Worm (Caenorhabditis elegans): ENCODE data around the gene alh-10.

alh-10 gene

DNA sequence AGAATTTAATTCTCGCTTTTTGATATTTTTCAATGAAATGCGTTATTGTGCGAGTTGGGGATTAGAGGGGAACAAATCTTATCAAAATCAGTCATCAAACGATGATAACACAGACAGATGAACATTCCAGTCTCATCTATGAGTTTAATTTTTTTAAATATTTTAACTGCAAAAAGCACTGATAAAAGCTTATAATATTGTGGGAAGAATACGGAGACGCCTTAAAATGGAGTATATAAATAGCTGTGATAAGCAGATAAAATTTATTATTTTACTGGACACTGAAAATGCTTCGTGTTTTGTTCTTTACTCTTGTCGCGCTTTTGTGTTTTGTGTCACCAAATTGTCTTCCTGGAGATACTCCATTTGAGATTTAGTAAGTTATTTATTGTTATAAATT, 3.8 kb downstream of the alh-10 start, which contains the start of gene clec-86 (continued):
- no peak for TF ChIP-seq lin-15B (tag; optimal IDR thresholded peaks at IDR 0.05)
- TF ChIP-seq lin-13 (GFP tag; optimal IDR thresholded peaks at IDR 0.05), result no peak
- TF ChIP-seq aha-1 (tag), result no peak
- no peak for TF ChIP-seq mes-2 (tag; optimal IDR thresholded peaks at IDR 0.05; ENCODE audit: poor library complexity, severe bottlenecking)
- no peak for TF ChIP-seq mdl-1 (tag; optimal IDR thresholded peaks at IDR 0.05)
- no peak for TF ChIP-seq ceh-28 (tag; optimal IDR thresholded peaks at IDR 0.05)
- peak; percentile 27 for TF ChIP-seq dve-1 (tag; optimal IDR thresholded peaks at IDR 0.05; ENCODE audit: insufficient read depth)
- TF ChIP-seq dmd-6 (GFP tag; IDR thresholded peaks at IDR 0.05), result peak; percentile 31; the same call in 1 of the 2 replicates
- no peak for TF ChIP-seq vab-7 (GFP tag; IDR thresholded peaks at IDR 0.05)
- TF ChIP-seq ztf-7 (tag; optimal IDR thresholded peaks at IDR 0.05), result no peak
- no peak for TF ChIP-seq ceh-32 (tag; optimal IDR thresholded peaks at IDR 0.05; ENCODE audit: poor library complexity)
- TF ChIP-seq spr-3 (GFP tag; optimal IDR thresholded peaks at IDR 0.05), result no peak
- peak; percentile 40 for TF ChIP-seq pqm-1 (tag; optimal IDR thresholded peaks at IDR 0.05)
- TF ChIP-seq dmd-8 (GFP tag; IDR thresholded peaks at IDR 0.05), result no peak
- peak; percentile 21 for TF ChIP-seq nhr-28 (tag; optimal IDR thresholded peaks at IDR 0.05)
- TF ChIP-seq snpc-4 (tag; optimal IDR thresholded peaks at IDR 0.05), result no peak

- TF ChIP-seq unc-62 (GFP tag; optimal IDR thresholded peaks at IDR 0.05 in 1 of 2) (peak in 1 of 2 experiments; percentile 94), unc-62 (tag; optimal IDR thresholded peaks at IDR 0.05) (no peak), saeg-2 (GFP tag; IDR thresholded peaks at IDR 0.05) (no peak)
Measured at ce11 chrX:7131206-7131605, 12.2 kb downstream of the alh-10 start.

ce11 chrX:7129460-7129859, 14.0 kb downstream of the alh-10 start:
- TF ChIP-seq nhr-111 (GFP tag; optimal IDR thresholded peaks at IDR 0.05) (no peak), ama-1 (optimal IDR thresholded peaks at IDR 0.05) (no peak), mdl-1 (tag; optimal IDR thresholded peaks at IDR 0.05) (peak; percentile 55 to 84), zfp-3 (GFP tag; conservative IDR thresholded peaks at IDR 0.05) (no peak), cey-2 (tag; optimal IDR thresholded peaks at IDR 0.05; ENCODE audit: borderline replicate concordance, insufficient read depth) (no peak), Y105C5A.15 (GFP tag; IDR thresholded peaks at IDR 0.05) (no peak), F49E8.2 (tag; optimal IDR thresholded peaks at IDR 0.05; ENCODE audit: borderline replicate concordance) (no peak), zip-11 (GFP tag; IDR thresholded peaks at IDR 0.05) (no peak), dmd-8 (GFP tag; IDR thresholded peaks at IDR 0.05) (no peak), dmd-9 (GFP tag; IDR thresholded peaks at IDR 0.05) (no peak), nhr-10 (tag; optimal IDR thresholded peaks at IDR 0.05) (no peak), ces-1 (GFP tag; optimal IDR thresholded peaks at IDR 0.05) (no peak), daf-12 (tag; optimal IDR thresholded peaks at IDR 0.05) (no peak), aha-1 (tag) (peak; percentile 42), nhr-77 (tag; optimal IDR thresholded peaks at IDR 0.05) (peak; percentile 48), nhr-102 (tag; optimal IDR thresholded peaks at IDR 0.05) (no peak), lin-1 (GFP tag; IDR thresholded peaks at IDR 0.05) (no peak), lin-39 (tag; optimal IDR thresholded peaks at IDR 0.05) (no peak), nhr-28 (tag; optimal IDR thresholded peaks at IDR 0.05) (peak; percentile 87), pha-4 (GFP tag; IDR thresholded peaks at IDR 0.05) (no peak), pha-4 (tag; optimal IDR thresholded peaks at IDR 0.05) (no peak), jun-1 (tag; optimal IDR thresholded peaks at IDR 0.05) (no peak), Y75B8A.6 (GFP tag; IDR thresholded peaks at IDR 0.05) (no peak), lir-3 (tag; optimal IDR thresholded peaks at IDR 0.05) (no peak), T20F7.1 (GFP tag; optimal IDR thresholded peaks at IDR 0.05) (no peak), madf-5 (GFP tag; IDR thresholded peaks at IDR 0.05) (no peak), egl-27 (tag; optimal IDR thresholded peaks at IDR 0.05) (no peak), php-3 (GFP tag; IDR thresholded peaks at IDR 0.05) (no peak), ceh-32 (tag; optimal IDR thresholded peaks at IDR 0.05; ENCODE audit: poor library complexity) (no peak), fos-1 (tag; optimal IDR thresholded peaks at IDR 0.05) (no peak), saeg-2 (GFP tag; IDR thresholded peaks at IDR 0.05) (no peak), skn-1 (tag; optimal IDR thresholded peaks at IDR 0.05) (no peak), ctbp-1 (GFP tag; IDR thresholded peaks at IDR 0.05) (no peak), nhr-41 (GFP tag; IDR thresholded peaks at IDR 0.05) (no peak), hmg-1.1 (GFP tag; IDR thresholded peaks at IDR 0.05) (0 out of 2 replicates have a peak, but pooled peaks have one; percentile 10), lin-13 (GFP tag; optimal IDR thresholded peaks at IDR 0.05) (no peak), D1046.2 (GFP tag; IDR thresholded peaks at IDR 0.05) (no peak)
